Worm (Caenorhabditis elegans): ENCODE results near the gene nbs-1.
A peak's percentile ranks its signal among the peaks of the same experiment; 100 is the strongest.

Gene nbs-1

DNA sequence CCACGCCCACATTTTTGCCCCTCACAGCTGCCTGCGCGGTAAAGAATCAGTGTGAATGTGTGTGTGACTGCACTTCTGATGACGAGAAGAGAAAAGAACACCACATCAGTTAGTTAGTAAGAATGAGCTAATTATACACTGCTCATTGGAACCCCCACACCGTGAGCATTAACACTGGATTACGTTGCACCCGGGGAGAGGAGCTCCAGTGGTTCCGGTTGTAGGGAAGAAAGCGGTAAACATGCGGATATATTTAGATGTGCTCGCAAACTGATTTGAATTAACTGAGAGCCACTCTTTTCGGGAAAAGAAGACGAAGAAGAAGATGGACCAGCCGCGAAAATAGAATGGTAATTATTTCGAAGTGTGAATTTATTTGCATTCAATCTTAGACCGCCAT, 9.5 kb downstream of the nbs-1 start:
- TF ChIP-seq nhr-237 (tag; optimal IDR thresholded peaks at IDR 0.05): no peak
- no peak for TF ChIP-seq elt-1 (tag; optimal IDR thresholded peaks at IDR 0.05)
- TF ChIP-seq daf-12 (tag; optimal IDR thresholded peaks at IDR 0.05): no peak
- TF ChIP-seq fkh-2 (tag; optimal IDR thresholded peaks at IDR 0.05): no peak
- no peak for TF ChIP-seq fkh-10 (GFP tag; optimal IDR thresholded peaks at IDR 0.05)
- TF ChIP-seq lin-15B (tag; optimal IDR thresholded peaks at IDR 0.05): no peak
- no peak for TF ChIP-seq mdl-1 (tag; optimal IDR thresholded peaks at IDR 0.05)
- no peak for TF ChIP-seq elt-3 (tag; optimal IDR thresholded peaks at IDR 0.05)
- TF ChIP-seq snpc-4 (tag; optimal IDR thresholded peaks at IDR 0.05): no peak
- no peak for TF ChIP-seq nhr-23 (tag; optimal IDR thresholded peaks at IDR 0.05)
- TF ChIP-seq nhr-43 (tag; optimal IDR thresholded peaks at IDR 0.05; ENCODE audit: poor library complexity, severe bottlenecking): no peak
- TF ChIP-seq ceh-82 (tag; optimal IDR thresholded peaks at IDR 0.05): no peak
- no peak for TF ChIP-seq egl-5 (tag; optimal IDR thresholded peaks at IDR 0.05)
- TF ChIP-seq fos-1 (tag; optimal IDR thresholded peaks at IDR 0.05): no peak
- no peak for TF ChIP-seq tbx-2 (tag; optimal IDR thresholded peaks at IDR 0.05)
- no peak for TF ChIP-seq ama-1 (optimal IDR thresholded peaks at IDR 0.05)
- no peak for TF ChIP-seq pha-4 (tag; optimal IDR thresholded peaks at IDR 0.05)
- TF ChIP-seq unc-39 (tag; optimal IDR thresholded peaks at IDR 0.05): no peak

- no peak for TF ChIP-seq nhr-77 (tag; optimal IDR thresholded peaks at IDR 0.05)
- peak; percentile 12 for TF ChIP-seq nhr-25 (tag; optimal IDR thresholded peaks at IDR 0.05)
- TF ChIP-seq elt-1 (tag; optimal IDR thresholded peaks at IDR 0.05): peak; percentile 82
Measured at ce11 chrII:11076550-11076949, 19.7 kb downstream of the nbs-1 start.

DNA sequence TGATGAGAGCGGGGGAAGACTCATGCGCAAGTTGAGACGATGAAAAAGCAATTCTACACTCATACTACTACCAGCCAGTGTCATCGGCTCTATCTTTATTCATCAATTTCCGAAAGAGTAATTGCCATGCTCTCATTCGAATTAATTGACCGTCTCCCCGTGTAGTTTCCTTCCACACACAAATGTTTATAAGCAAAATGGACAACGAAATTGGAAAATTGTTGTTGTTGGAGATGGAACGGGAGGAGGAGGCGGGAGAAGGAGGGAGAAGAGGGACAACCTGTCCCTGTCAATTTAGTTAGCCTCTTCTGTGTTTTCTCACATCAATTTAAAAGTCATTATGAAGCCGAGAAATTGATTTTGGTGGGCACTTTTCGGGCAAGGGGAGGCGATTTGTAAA, 23.7 kb downstream of the nbs-1 start:
- TF ChIP-seq hmg-11 (tag; optimal IDR thresholded peaks at IDR 0.05) (no peak), unc-39 (tag; optimal IDR thresholded peaks at IDR 0.05) (no peak), elt-1 (tag; optimal IDR thresholded peaks at IDR 0.05) (no peak), egl-27 (tag; optimal IDR thresholded peaks at IDR 0.05) (no peak), lin-15B (tag; optimal IDR thresholded peaks at IDR 0.05) (no peak), skn-1 (tag; optimal IDR thresholded peaks at IDR 0.05) (no peak), nhr-77 (tag; optimal IDR thresholded peaks at IDR 0.05) (no peak), egl-5 (tag; optimal IDR thresholded peaks at IDR 0.05) (no peak), nhr-43 (tag; optimal IDR thresholded peaks at IDR 0.05; ENCODE audit: poor library complexity, severe bottlenecking) (no peak)

- TF ChIP-seq nhr-76 (tag; optimal IDR thresholded peaks at IDR 0.05) (no peak), skn-1 (tag; optimal IDR thresholded peaks at IDR 0.05) (no peak), nfya-1 (tag; optimal IDR thresholded peaks at IDR 0.05; ENCODE audit: insufficient read depth) (no peak), elt-3 (tag; optimal IDR thresholded peaks at IDR 0.05) (no peak), nhr-23 (tag; optimal IDR thresholded peaks at IDR 0.05) (no peak)
Measured at ce11 chrII:11064191-11064695, 32.0 kb downstream of the nbs-1 start.

ce11 chrII:11057256-11057655, 39.0 kb downstream of the nbs-1 start:
- TF ChIP-seq ztf-4 (tag; optimal IDR thresholded peaks at IDR 0.05): no peak
- TF ChIP-seq nhr-23 (tag; optimal IDR thresholded peaks at IDR 0.05): peak; percentile 30

ce11 chrII:11055223-11055622, 41.1 kb downstream of the nbs-1 start, which contains the start of gene F45E10.2:
Gene F45E10.2, minus strand, starts transcription at chrII:11055323.
- TF ChIP-seq nhr-12 (tag; optimal IDR thresholded peaks at IDR 0.05) (no peak), elt-3 (tag; optimal IDR thresholded peaks at IDR 0.05) (no peak), fkh-10 (GFP tag; optimal IDR thresholded peaks at IDR 0.05) (no peak), elt-1 (tag; optimal IDR thresholded peaks at IDR 0.05) (no peak), nhr-237 (tag; optimal IDR thresholded peaks at IDR 0.05) (no peak), elt-2 (tag; optimal IDR thresholded peaks at IDR 0.05) (no peak), snpc-4 (tag; optimal IDR thresholded peaks at IDR 0.05) (no peak), ama-1 (optimal IDR thresholded peaks at IDR 0.05) (no peak), skn-1 (tag; optimal IDR thresholded peaks at IDR 0.05) (no peak), nhr-11 (tag; optimal IDR thresholded peaks at IDR 0.05) (no peak), mml-1 (tag; optimal IDR thresholded peaks at IDR 0.05) (no peak), fos-1 (tag; optimal IDR thresholded peaks at IDR 0.05) (no peak), ceh-28 (tag; optimal IDR thresholded peaks at IDR 0.05) (no peak), nhr-25 (tag; optimal IDR thresholded peaks at IDR 0.05) (no peak), egl-27 (tag; optimal IDR thresholded peaks at IDR 0.05) (no peak), lin-39 (tag; optimal IDR thresholded peaks at IDR 0.05) (no peak), tbx-2 (tag; optimal IDR thresholded peaks at IDR 0.05) (no peak), ZK546.5 (tag; optimal IDR thresholded peaks at IDR 0.05) (no peak), nhr-23 (tag; optimal IDR thresholded peaks at IDR 0.05) (no peak)
